Fruit fly (Drosophila melanogaster) whole organism, embryonic: ENCODE measurements around the gene Argl.

ENCODE experiments used
- Adf1 ChIP-seq: fragments of 200-800 bp; sonication (Bioruptor generic); IDR thresholded peaks from 2 replicates; pipeline ENCODE4 v1.3.6; 2022; ENCODE audit warnings: missing biosample characterization, missing genetic modification characterization
- Atf3 ChIP-seq: fragments of 200-800 bp; sonication (Bioruptor generic); optimal IDR thresholded peaks from 3 replicates; lab custom pipeline; 2016; ENCODE audit warnings: missing biosample characterization, missing genetic modification characterization
- B-H2 ChIP-seq: fragments of 200-800 bp; sonication (Bioruptor generic); optimal IDR thresholded peaks from 2 replicates; lab custom pipeline; 2018; ENCODE audit warnings: missing biosample characterization, mild to moderate bottlenecking, missing genetic modification characterization
- CG10543 ChIP-seq: fragments of 200-800 bp; sonication (Bioruptor generic); optimal IDR thresholded peaks from 3 replicates; lab custom pipeline; 2017; ENCODE audit warnings: missing biosample characterization, mild to moderate bottlenecking, missing genetic modification characterization, moderate library complexity
- CG11456 ChIP-seq: fragments of 200-800 bp; sonication (Bioruptor generic); IDR thresholded peaks from 3 replicates; pipeline ENCODE4 v1.3.6; 2022; ENCODE audit warnings: missing biosample characterization, missing genetic modification characterization
- CG12391 ChIP-seq: fragments of 200-800 bp; sonication (Bioruptor generic); optimal IDR thresholded peaks from 3 replicates; lab custom pipeline; 2018; ENCODE audit warnings: missing biosample characterization, mild to moderate bottlenecking, missing genetic modification characterization, moderate library complexity
- CG14860 ChIP-seq: fragments of 200-800 bp; sonication (Bioruptor generic); IDR thresholded peaks from 3 replicates; pipeline ENCODE4 v1.3.6; 2022; ENCODE audit warnings: missing biosample characterization, missing genetic modification characterization; ENCODE audit not compliant: partially characterized antibody
- CG17359 ChIP-seq: fragments of 200-800 bp; sonication (Bioruptor generic); optimal IDR thresholded peaks from 3 replicates; lab custom pipeline; 2018; ENCODE audit warnings: missing biosample characterization, mild to moderate bottlenecking, missing genetic modification characterization, moderate library complexity
- CG2199 ChIP-seq: fragments of 200-800 bp; sonication (Bioruptor generic); IDR thresholded peaks from 3 replicates; pipeline ENCODE4 v1.3.6; 2022; ENCODE audit warnings: missing biosample characterization, missing genetic modification characterization
- CG3065 ChIP-seq: fragments of 200-800 bp; sonication (Bioruptor generic); optimal IDR thresholded peaks from 2 replicates; lab custom pipeline; 2016; ENCODE audit warnings: missing biosample characterization, missing genetic modification characterization
- CG33213 ChIP-seq: fragments of 200-800 bp; sonication (Bioruptor generic); optimal IDR thresholded peaks from 3 replicates; lab custom pipeline; 2016; ENCODE audit warnings: missing biosample characterization, missing genetic modification characterization
- CG34422 ChIP-seq: fragments of 200-800 bp; sonication (Bioruptor generic); IDR thresholded peaks from 3 replicates; pipeline ENCODE4 v1.3.6; 2022; ENCODE audit warnings: missing biosample characterization, missing genetic modification characterization
- CG4282 ChIP-seq: fragments of 200-800 bp; sonication (Bioruptor generic); optimal IDR thresholded peaks from 2 replicates; lab custom pipeline; 2016; ENCODE audit warnings: missing biosample characterization, missing genetic modification characterization
- CG4360 ChIP-seq: fragments of 200-800 bp; sonication (Bioruptor generic); IDR thresholded peaks from 2 replicates; pipeline ENCODE4 v1.3.6; 2022; ENCODE audit warnings: missing biosample characterization, missing genetic modification characterization
- CG6175 ChIP-seq: fragments of 200-800 bp; sonication (Bioruptor generic); IDR thresholded peaks from 3 replicates; pipeline ENCODE4 v1.3.6; 2022; ENCODE audit warnings: missing biosample characterization, missing genetic modification characterization
- CG7963 ChIP-seq: fragments of 200-800 bp; sonication (Bioruptor generic); IDR thresholded peaks from 3 replicates; pipeline ENCODE4 v1.3.6; 2022; ENCODE audit warnings: missing biosample characterization, missing genetic modification characterization; ENCODE audit not compliant: partially characterized antibody
- CG8089 ChIP-seq: fragments of 200-800 bp; sonication (Bioruptor generic); optimal IDR thresholded peaks from 3 replicates; lab custom pipeline; 2016; ENCODE audit warnings: missing biosample characterization, missing genetic modification characterization
- CG8290 ChIP-seq, 3 experiments: fragments of 200-800 bp; sonication (Bioruptor generic); optimal IDR thresholded peaks; 2 replicates each; lab custom pipeline; 2016 to 2019; ENCODE audit warnings: missing biosample characterization in 3 of 3, missing genetic modification characterization in 3 of 3, mild to moderate bottlenecking in 2 of 3, moderate library complexity in 1 of 3
- CG9609 ChIP-seq: fragments of 200-800 bp; sonication (Bioruptor generic); optimal IDR thresholded peaks from 3 replicates; lab custom pipeline; 2016; ENCODE audit warnings: missing biosample characterization, missing genetic modification characterization
- CG9817 ChIP-seq: fragments of 200-800 bp; sonication (Bioruptor generic); optimal IDR thresholded peaks from 2 replicates; lab custom pipeline; 2018; ENCODE audit warnings: missing biosample characterization, mild to moderate bottlenecking, missing genetic modification characterization, moderate library complexity
- CHES-1-like ChIP-seq: fragments of 200-800 bp; sonication (Bioruptor generic); optimal IDR thresholded peaks from 2 replicates; lab custom pipeline; 2016; ENCODE audit warnings: missing biosample characterization, missing genetic modification characterization
- Dbx ChIP-seq: fragments of 200-800 bp; sonication (Bioruptor generic); IDR thresholded peaks from 3 replicates; pipeline ENCODE4 v1.3.6; 2022; ENCODE audit warnings: missing biosample characterization, missing genetic modification characterization
- Eip74EF ChIP-seq, 2 experiments: fragments of 200-800 bp in 1 of 2; fragments of >200 bp in 1 of 2; sonication (Bioruptor generic) in 1 of 2; optimal IDR thresholded peaks; 2 replicates each; lab custom pipeline; 2017 to 2019; ENCODE audit warnings: missing biosample characterization in 2 of 2, missing genetic modification characterization in 2 of 2, mild to moderate bottlenecking in 1 of 2, moderate library complexity in 1 of 2
- H2.0 ChIP-seq: fragments of 200-800 bp; sonication (Bioruptor generic); IDR thresholded peaks from 2 replicates; pipeline ENCODE4 v1.3.6; 2022; ENCODE audit warnings: missing biosample characterization, missing genetic modification characterization
- Lhr ChIP-seq: fragments of 200-800 bp; sonication (Bioruptor generic); optimal IDR thresholded peaks from 3 replicates; lab custom pipeline; 2017; ENCODE audit warnings: mild to moderate bottlenecking, missing biosample characterization, missing genetic modification reagents, missing genetic modification characterization
- Lim3 ChIP-seq: fragments of 200-800 bp; sonication (Bioruptor generic); IDR thresholded peaks from 2 replicates; pipeline ENCODE4 v1.3.6; 2022; ENCODE audit warnings: missing biosample characterization, missing genetic modification characterization
- NK7.1 ChIP-seq: fragments of 200-800 bp; sonication (Bioruptor generic); optimal IDR thresholded peaks from 3 replicates; lab custom pipeline; 2016; ENCODE audit warnings: missing biosample characterization, missing genetic modification characterization
- Nf-YC ChIP-seq: fragments of 200-800 bp; optimal IDR thresholded peaks from 3 replicates; lab custom pipeline; 2019; ENCODE audit warnings: missing biosample characterization, mild to moderate bottlenecking, missing genetic modification characterization, moderate library complexity
- Scr ChIP-seq: fragments of 200-800 bp; sonication (Bioruptor generic); IDR thresholded peaks from 2 replicates; pipeline ENCODE4 v1.3.6; 2022; ENCODE audit warnings: missing biosample characterization, missing genetic modification characterization; ENCODE audit not compliant: partially characterized antibody
- Six4 ChIP-seq: fragments of 200-800 bp; sonication (Bioruptor generic); optimal IDR thresholded peaks from 2 replicates; lab custom pipeline; 2016; ENCODE audit warnings: missing biosample characterization, missing genetic modification characterization
- Sry-β ChIP-seq: fragments of 200-800 bp; sonication (Bioruptor generic); optimal IDR thresholded peaks from 2 replicates; lab custom pipeline; 2018; ENCODE audit warnings: missing biosample characterization, mild to moderate bottlenecking, missing genetic modification characterization, moderate library complexity
- Sry-δ ChIP-seq: fragments of 200-800 bp; sonication (Bioruptor generic); optimal IDR thresholded peaks from 2 replicates; lab custom pipeline; 2016; ENCODE audit warnings: missing biosample characterization, missing genetic modification characterization
- Vsx1 ChIP-seq: fragments of 200-800 bp; sonication (Bioruptor generic); optimal IDR thresholded peaks from 2 replicates; lab custom pipeline; 2017; ENCODE audit warnings: missing biosample characterization, mild to moderate bottlenecking, missing genetic modification characterization, missing genetic modification reagents
- bsh ChIP-seq, 2 experiments: fragments of 200-800 bp; sonication (Bioruptor generic); optimal IDR thresholded peaks; 2 replicates each; lab custom pipeline; 2017 to 2018; ENCODE audit warnings: mild to moderate bottlenecking in 2 of 2, missing biosample characterization in 2 of 2, missing genetic modification characterization in 2 of 2, moderate library complexity in 1 of 2
- croc ChIP-seq: fragments of 200-800 bp; sonication (Bioruptor generic); conservative IDR thresholded peaks from 3 replicates; pipeline ENCODE4 v1.3.6; 2022; ENCODE audit warnings: missing biosample characterization, missing genetic modification characterization
- dmrt99B ChIP-seq: fragments of 200-800 bp; sonication (Bioruptor generic); optimal IDR thresholded peaks from 2 replicates; lab custom pipeline; 2018; ENCODE audit warnings: missing biosample characterization, mild to moderate bottlenecking, missing genetic modification characterization, moderate library complexity
- gt ChIP-seq: fragments of 200-800 bp; sonication (Bioruptor generic); IDR thresholded peaks from 2 replicates; pipeline ENCODE4 v1.3.6; 2022; ENCODE audit warnings: missing biosample characterization, missing genetic modification characterization
- her ChIP-seq: fragments of 200-800 bp; sonication (Bioruptor generic); optimal IDR thresholded peaks from 2 replicates; lab custom pipeline; 2016; ENCODE audit warnings: missing biosample characterization, missing genetic modification characterization
- kah ChIP-seq: fragments of 200-800 bp; sonication (Bioruptor generic); optimal IDR thresholded peaks from 2 replicates; lab custom pipeline; 2018; ENCODE audit warnings: missing biosample characterization, mild to moderate bottlenecking, missing genetic modification characterization
- luna ChIP-seq: fragments of 200-800 bp; sonication (Bioruptor generic); optimal IDR thresholded peaks from 2 replicates; lab custom pipeline; 2016; ENCODE audit warnings: missing biosample characterization, missing genetic modification characterization
- odd ChIP-seq: fragments of 200-800 bp; sonication (Bioruptor generic); optimal IDR thresholded peaks from 2 replicates; lab custom pipeline; 2017; ENCODE audit warnings: missing biosample characterization, mild to moderate bottlenecking, missing genetic modification characterization
- peb ChIP-seq: fragments of 200-800 bp; sonication (Bioruptor generic); IDR thresholded peaks from 2 replicates; pipeline ENCODE4 v1.3.6; 2022; ENCODE audit warnings: missing biosample characterization, missing genetic modification characterization
- prd ChIP-seq, 3 experiments: fragments of >200 bp in 2 of 3; fragments of 200-800 bp in 1 of 3; sonication (Bioruptor generic) in 1 of 3; optimal IDR thresholded peaks in 2 of 3; IDR thresholded peaks in 1 of 3; 2 replicates in 2 of 3; 3 replicates in 1 of 3; pipeline versions ENCODE4 v1.3.6 to Lab custom; 2017 to 2022; ENCODE audit warnings: missing biosample characterization in 1 of 3, missing genetic modification characterization in 1 of 3
- pum ChIP-seq: fragments of 200-800 bp; sonication (Bioruptor generic); optimal IDR thresholded peaks from 2 replicates; lab custom pipeline; 2016; ENCODE audit warnings: missing biosample characterization, missing genetic modification characterization
- run ChIP-seq: fragments of 200-800 bp; sonication (Bioruptor generic); optimal IDR thresholded peaks from 3 replicates; lab custom pipeline; 2018; ENCODE audit warnings: missing biosample characterization, mild to moderate bottlenecking, missing genetic modification characterization
- stc ChIP-seq: fragments of 200-800 bp; sonication (Bioruptor generic); IDR thresholded peaks from 2 replicates; pipeline ENCODE4 v1.3.6; 2022; ENCODE audit warnings: missing biosample characterization, missing genetic modification characterization
- sug ChIP-seq: fragments of 200-800 bp; optimal IDR thresholded peaks from 2 replicates; lab custom pipeline; 2019; ENCODE audit warnings: missing biosample characterization, mild to moderate bottlenecking, missing genetic modification characterization, moderate library complexity
- toy ChIP-seq: fragments of 200-800 bp; sonication (Bioruptor generic); IDR thresholded peaks from 2 replicates; pipeline ENCODE4 v1.3.6; 2022; ENCODE audit warnings: missing biosample characterization, missing genetic modification characterization
- wdn ChIP-seq: fragments of 200-800 bp; sonication (Bioruptor generic); IDR thresholded peaks from 2 replicates; pipeline ENCODE4 v1.3.6; 2022; ENCODE audit warnings: missing biosample characterization, missing genetic modification characterization
- zen2 ChIP-seq: fragments of 200-800 bp; sonication (Bioruptor generic); IDR thresholded peaks from 3 replicates; pipeline ENCODE4 v1.3.6; 2022; ENCODE audit warnings: missing biosample characterization, missing genetic modification characterization; ENCODE audit not compliant: partially characterized antibody

The Argl gene

dm6 chr2L:8937837-8938413, 4.0 kb downstream of the Argl start (continued):
- no peak for TF ChIP-seq NK7.1 (GFP tag; lab: Kevin White, UChicago)
- TF ChIP-seq Six4 = no peak
- no peak for TF ChIP-seq Nf-YC (tag; lab: Kevin White, UChicago)
- peak in 1 of 2 experiments; percentile 18 for TF ChIP-seq bsh (GFP tag; optimal IDR thresholded peaks at IDR 0.05; lab: Kevin White, UChicago)
- TF ChIP-seq odd (GFP tag; lab: Kevin White, UChicago) = peak; percentile 24
- TF ChIP-seq CG34422 (GFP tag; lab: Robert Waterston, UW) = no peak
- TF ChIP-seq stc (GFP tag; lab: Robert Waterston, UW) = no peak
- no peak for TF ChIP-seq Sry-δ (GFP tag; lab: Kevin White, UChicago)
- peak; percentile 28 for TF ChIP-seq CG17359 (tag; lab: Kevin White, UChicago)
- peak in 1 of 2 experiments; percentile 60 for TF ChIP-seq Eip74EF (GFP tag; optimal IDR thresholded peaks at IDR 0.05; lab: Kevin White, UChicago)
- TF ChIP-seq CG14860 (GFP tag; lab: Robert Waterston, UW) = no peak
- TF ChIP-seq run (tag; lab: Kevin White, UChicago) = no peak
- no peak for TF ChIP-seq Atf3 (GFP tag; lab: Kevin White, UChicago)
- TF ChIP-seq Lhr (GFP tag; lab: Kevin White, UChicago) = no peak
- no peak for TF ChIP-seq CG8089 (GFP tag; lab: Kevin White, UChicago)
- no peak for TF ChIP-seq luna
- no peak for TF ChIP-seq Sry-β (GFP tag; lab: Kevin White, UChicago)
- TF ChIP-seq sug (tag; lab: Kevin White, UChicago) = no peak
- TF ChIP-seq peb (GFP tag; lab: Robert Waterston, UW) = no peak
- peak; percentile 8 for TF ChIP-seq CG9817
- TF ChIP-seq CG4360 (GFP tag; lab: Robert Waterston, UW) = no peak
- no peak for TF ChIP-seq CG8290 (GFP tag; optimal IDR thresholded peaks at IDR 0.05; lab: Kevin White, UChicago)
- TF ChIP-seq CG8290 (tag; optimal IDR thresholded peaks at IDR 0.05; lab: Kevin White, UChicago) = peak in 1 of 2 experiments; percentile 73
- TF ChIP-seq toy (GFP tag; lab: Robert Waterston, UW) = no peak
- no peak for TF ChIP-seq CG10543 (GFP tag; lab: Kevin White, UChicago)
- TF ChIP-seq croc (GFP tag; lab: Robert Waterston, UW) = no peak
- no peak for TF ChIP-seq her
- TF ChIP-seq prd (optimal IDR thresholded peaks at IDR 0.05; lab: Kevin White, UChicago) = no peak
- TF ChIP-seq prd (GFP tag; IDR thresholded peaks at IDR 0.05; lab: Robert Waterston, UW) = no peak
- no peak for TF ChIP-seq CG2199 (GFP tag; lab: Robert Waterston, UW)
- no peak for TF ChIP-seq Lim3 (GFP tag; lab: Robert Waterston, UW)
- no peak for TF ChIP-seq Scr (GFP tag; lab: Robert Waterston, UW)
- TF ChIP-seq Adf1 = no peak
- no peak for TF ChIP-seq CG7963 (GFP tag; lab: Robert Waterston, UW)
- no peak for TF ChIP-seq CG11456 (GFP tag; lab: Robert Waterston, UW)
- no peak for TF ChIP-seq Vsx1 (GFP tag; lab: Kevin White, UChicago)
- no peak for TF ChIP-seq CG33213 (GFP tag; lab: Kevin White, UChicago)
- peak; percentile 33 for TF ChIP-seq dmrt99B (tag; lab: Kevin White, UChicago)
- TF ChIP-seq CG12391 (tag; lab: Kevin White, UChicago) = no peak
- no peak for TF ChIP-seq gt
- no peak for TF ChIP-seq kah
- TF ChIP-seq CHES-1-like (GFP tag; lab: Kevin White, UChicago) = no peak
- TF ChIP-seq B-H2 = no peak
- TF ChIP-seq zen2 (GFP tag; lab: Robert Waterston, UW) = no peak
- TF ChIP-seq CG6175 (GFP tag; lab: Robert Waterston, UW) = no peak
- TF ChIP-seq Dbx (GFP tag; lab: Robert Waterston, UW) = no peak
- TF ChIP-seq CG3065 = no peak
- no peak for TF ChIP-seq wdn (GFP tag; lab: Robert Waterston, UW)
- no peak for TF ChIP-seq CG9609 (GFP tag; lab: Kevin White, UChicago)
- TF ChIP-seq CG4282 (GFP tag; lab: Kevin White, UChicago) = no peak
- TF ChIP-seq H2.0 (GFP tag; lab: Robert Waterston, UW) = no peak
- no peak for TF ChIP-seq pum (GFP tag; lab: Kevin White, UChicago)
